Worm (Caenorhabditis elegans) whole organism, mixed stage, embryonic: ENCODE data around the gene sdc-3.

Experiments
- ceh-39 ChIP-seq: fragments of 150-350 bp; optimal IDR thresholded peaks from 2 replicates; lab custom pipeline; 2014; ENCODE audit warnings: missing biosample characterization, missing genetic modification characterization
- lsy-2 ChIP-seq: fragments of 150-350 bp; optimal IDR thresholded peaks from 2 replicates; lab custom pipeline; 2014; ENCODE audit warnings: missing biosample characterization, missing genetic modification characterization
- unc-62 ChIP-seq: fragments of 150-350 bp; optimal IDR thresholded peaks from 2 replicates; lab custom pipeline; 2014; ENCODE audit warnings: missing biosample characterization, missing genetic modification reagents, missing genetic modification characterization
- ztf-11 ChIP-seq: fragments of 150-350 bp; optimal IDR thresholded peaks from 2 replicates; lab custom pipeline; 2014; ENCODE audit warnings: missing biosample characterization, missing genetic modification characterization

ce11 chrV:15057724-15058123, 9.7 kb upstream of the sdc-3 start:
- TF ChIP-seq unc-62 (GFP tag; lab: Kevin White, UChicago): no peak
- no peak for TF ChIP-seq ceh-39 (tag; lab: Kevin White, UChicago)
- no peak for TF ChIP-seq lsy-2
- no peak for TF ChIP-seq ztf-11 (tag; lab: Kevin White, UChicago)
